Worm (Caenorhabditis elegans): Measurements from ENCODE around the gene F44E2.7.
A peak's percentile ranks its signal among the peaks of the same experiment; 100 is the strongest.

F44E2.7 gene

ce11 chrIII:8866038-8866437, 17.8 kb upstream of the F44E2.7 start:
- TF ChIP-seq hlh-13 (GFP tag; optimal IDR thresholded peaks at IDR 0.05) (no peak), elt-4 (tag; optimal IDR thresholded peaks at IDR 0.05) (no peak), dve-1 (tag; optimal IDR thresholded peaks at IDR 0.05) (no peak), C08G9.2 (tag; optimal IDR thresholded peaks at IDR 0.05) (no peak), K02D7.2 (tag; optimal IDR thresholded peaks at IDR 0.05) (no peak), hlh-15 (tag; optimal IDR thresholded peaks at IDR 0.05) (no peak), ceh-18 (tag; optimal IDR thresholded peaks at IDR 0.05) (no peak), pag-3 (tag; optimal IDR thresholded peaks at IDR 0.05; ENCODE audit: borderline replicate concordance) (no peak), pros-1 (tag; optimal IDR thresholded peaks at IDR 0.05) (no peak), ets-4 (tag; optimal IDR thresholded peaks at IDR 0.05) (no peak), zip-5 (tag; optimal IDR thresholded peaks at IDR 0.05) (no peak), pqm-1 (tag; optimal IDR thresholded peaks at IDR 0.05) (no peak), ttx-3 (tag; optimal IDR thresholded peaks at IDR 0.05) (no peak), hlh-30 (tag; optimal IDR thresholded peaks at IDR 0.05; ENCODE audit: insufficient read depth) (no peak), eyg-1 (tag; optimal IDR thresholded peaks at IDR 0.05) (no peak), ztf-16 (tag; optimal IDR thresholded peaks at IDR 0.05) (no peak), ceh-9 (tag; optimal IDR thresholded peaks at IDR 0.05) (no peak), dmd-4 (tag; optimal IDR thresholded peaks at IDR 0.05; ENCODE audit: borderline replicate concordance) (no peak), tbx-7 (tag; optimal IDR thresholded peaks at IDR 0.05) (no peak), ceh-24 (tag; optimal IDR thresholded peaks at IDR 0.05) (no peak)

- TF ChIP-seq nfya-1 (tag; optimal IDR thresholded peaks at IDR 0.05) (peak; percentile 15), F13H6.1 (tag; optimal IDR thresholded peaks at IDR 0.05) (peak; percentile 41), ceh-34 (tag; optimal IDR thresholded peaks at IDR 0.05) (peak; percentile 72), syd-9 (tag; optimal IDR thresholded peaks at IDR 0.05) (peak; percentile 51), lim-6 (tag; optimal IDR thresholded peaks at IDR 0.05) (no peak), ttx-3 (tag; optimal IDR thresholded peaks at IDR 0.05) (no peak), C38D4.7 (GFP tag; optimal IDR thresholded peaks at IDR 0.05) (peak; percentile 10), ceh-18 (tag; optimal IDR thresholded peaks at IDR 0.05) (peak; percentile 88), tbx-2 (tag; optimal IDR thresholded peaks at IDR 0.05) (peak; percentile 73), ceh-6 (GFP tag; optimal IDR thresholded peaks at IDR 0.05) (peak; percentile 54), pqm-1 (tag; optimal IDR thresholded peaks at IDR 0.05) (no peak), sdc-2 (tag; optimal IDR thresholded peaks at IDR 0.05) (peak; percentile 66), gmeb-2 (tag; optimal IDR thresholded peaks at IDR 0.05) (peak; percentile 10), eyg-1 (tag; optimal IDR thresholded peaks at IDR 0.05) (peak; percentile 43), T23F11.4 (GFP tag; optimal IDR thresholded peaks at IDR 0.05) (peak; percentile 57), tbx-7 (tag; optimal IDR thresholded peaks at IDR 0.05) (no peak), fkh-6 (tag; optimal IDR thresholded peaks at IDR 0.05) (peak; percentile 3), ama-1 (optimal IDR thresholded peaks at IDR 0.05) (peak; percentile 13), ceh-30 (tag; optimal IDR thresholded peaks at IDR 0.05) (peak; percentile 35), Y22D7AL.16 (tag; optimal IDR thresholded peaks at IDR 0.05) (no peak), unc-55 (GFP tag; optimal IDR thresholded peaks at IDR 0.05) (peak; percentile 17), elt-2 (tag; optimal IDR thresholded peaks at IDR 0.05) (no peak), ceh-14 (tag; optimal IDR thresholded peaks at IDR 0.05) (peak; percentile 64), ceh-2 (tag; optimal IDR thresholded peaks at IDR 0.05) (no peak), ceh-31 (tag; optimal IDR thresholded peaks at IDR 0.05) (peak; percentile 68), ceh-45 (GFP tag; IDR thresholded peaks at IDR 0.05) (no peak), pha-4 (tag; optimal IDR thresholded peaks at IDR 0.05) (no peak), ref-2 (tag; optimal IDR thresholded peaks at IDR 0.05) (peak; percentile 73), hlh-8 (tag; optimal IDR thresholded peaks at IDR 0.05) (no peak), pat-9 (tag; optimal IDR thresholded peaks at IDR 0.05) (peak; percentile 46), ztf-16 (tag; optimal IDR thresholded peaks at IDR 0.05) (no peak), mec-3 (tag; optimal IDR thresholded peaks at IDR 0.05; ENCODE audit: borderline replicate concordance) (peak; percentile 6), rnt-1 (tag; optimal IDR thresholded peaks at IDR 0.05) (peak; percentile 78), hlh-6 (tag; optimal IDR thresholded peaks at IDR 0.05) (no peak), che-1 (tag; optimal IDR thresholded peaks at IDR 0.05) (no peak), ets-4 (tag; optimal IDR thresholded peaks at IDR 0.05) (peak; percentile 66), dmd-4 (tag; optimal IDR thresholded peaks at IDR 0.05; ENCODE audit: borderline replicate concordance) (peak; percentile 65), sox-4 (tag; optimal IDR thresholded peaks at IDR 0.05) (no peak), npax-4 (tag; optimal IDR thresholded peaks at IDR 0.05) (no peak), C08G9.2 (tag; optimal IDR thresholded peaks at IDR 0.05) (peak; percentile 36)
Measured at ce11 chrIII:8865294-8865766, 17.1 kb upstream of the F44E2.7 start.
